Worm (Caenorhabditis elegans) whole organism, late embryonic: ENCODE measurements around the gene C28G1.10.
A peak's percentile ranks its signal among the peaks of the same experiment; 100 is the strongest.

Experiments used
- K09A11.1 ChIP-seq: sonication (generic microtip); optimal IDR thresholded peaks from 2 replicates; lab custom pipeline; 2017; ENCODE audit warnings: antibody characterized with exemption, mild to moderate bottlenecking, missing genetic modification characterization, missing compliant biosample characterization; ENCODE audit not compliant: insufficient read depth
- ets-4 ChIP-seq: sonication (generic microtip); optimal IDR thresholded peaks from 2 replicates; lab custom pipeline; 2016; ENCODE audit warnings: missing genetic modification characterization, missing compliant biosample characterization
- hlh-15 ChIP-seq: sonication (generic microtip); optimal IDR thresholded peaks from 2 replicates; lab custom pipeline; 2016; ENCODE audit warnings: missing genetic modification characterization, missing compliant biosample characterization
- hlh-30 ChIP-seq: sonication (generic microtip); optimal IDR thresholded peaks from 2 replicates; lab custom pipeline; 2017; ENCODE audit warnings: antibody characterized with exemption, missing genetic modification characterization, missing compliant biosample characterization; ENCODE audit not compliant: insufficient read depth
- mec-3 ChIP-seq: sonication (generic microtip); optimal IDR thresholded peaks from 2 replicates; lab custom pipeline; 2016; ENCODE audit warnings: borderline replicate concordance, missing genetic modification characterization, missing compliant biosample characterization
- pha-4 ChIP-seq: fragments of 150-350 bp; optimal IDR thresholded peaks from 2 replicates; lab custom pipeline; 2018; ENCODE audit warnings: missing biosample characterization, missing genetic modification reagents, missing genetic modification characterization
- pqm-1 ChIP-seq: sonication (generic microtip); optimal IDR thresholded peaks from 2 replicates; lab custom pipeline; 2016; ENCODE audit warnings: missing genetic modification characterization, missing compliant biosample characterization
- sox-2 ChIP-seq: fragments of 200-800 bp; sonication (Bioruptor generic); IDR thresholded peaks from 2 replicates; pipeline ENCODE4 v1.3.6; 2022; ENCODE audit warnings: missing genetic modification reagents, missing genetic modification characterization, missing compliant biosample characterization
- tbx-2 ChIP-seq: sonication (generic microtip); optimal IDR thresholded peaks from 2 replicates; lab custom pipeline; 2016; ENCODE audit warnings: missing genetic modification characterization, missing compliant biosample characterization
- unc-86 ChIP-seq: sonication (generic microtip); optimal IDR thresholded peaks from 2 replicates; lab custom pipeline; 2016; ENCODE audit warnings: missing genetic modification characterization, missing compliant biosample characterization
- zip-5 ChIP-seq: sonication (generic microtip); optimal IDR thresholded peaks from 2 replicates; lab custom pipeline; 2016; ENCODE audit warnings: missing genetic modification characterization, missing compliant biosample characterization

DNA sequence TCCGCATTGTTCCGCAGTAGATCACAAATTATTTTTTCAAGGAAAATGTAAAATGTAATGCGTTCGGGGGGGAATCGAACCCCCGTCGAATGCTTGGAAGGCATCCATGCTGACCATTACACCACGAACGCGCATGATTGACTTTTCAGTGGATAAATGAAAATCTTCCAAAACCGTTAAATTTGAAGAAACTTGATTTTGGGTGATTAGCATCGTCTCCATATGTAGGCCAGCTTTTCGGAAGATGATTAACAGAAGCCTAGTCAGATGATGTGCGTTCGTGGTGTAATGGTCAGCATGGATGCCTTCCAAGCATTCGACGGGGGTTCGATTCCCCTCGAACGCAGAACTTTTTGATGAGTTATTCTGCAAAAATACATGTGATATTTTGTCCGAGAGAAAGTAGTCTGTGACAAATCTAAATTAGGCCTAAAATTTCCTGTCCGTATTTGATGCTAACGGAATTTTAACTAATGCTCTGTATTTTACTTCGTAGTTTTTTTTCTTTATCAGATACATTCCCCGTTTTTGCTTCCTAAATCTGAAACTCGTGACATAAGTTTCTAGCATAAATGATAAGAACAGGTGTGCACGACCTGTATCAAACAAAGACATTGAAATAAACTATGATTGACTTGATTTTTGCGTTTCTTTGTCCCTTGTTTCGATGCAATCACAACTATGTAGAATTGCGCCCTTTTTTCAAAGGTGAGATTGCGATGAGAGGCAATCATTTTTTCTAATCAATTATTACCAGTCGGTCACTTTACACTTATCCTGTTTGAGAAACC, at the start of gene C28G1.10:
- TF ChIP-seq unc-86 (no peak), tbx-2 (no peak), hlh-15 (tag; lab: Kevin White, UChicago) (no peak), pqm-1 (tag; lab: Kevin White, UChicago) (no peak), K09A11.1 (no peak), sox-2 (GFP tag; lab: Robert Waterston, UW) (no peak), mec-3 (no peak), zip-5 (tag; lab: Kevin White, UChicago) (no peak), hlh-30 (tag; lab: Kevin White, UChicago) (peak; percentile 10), pha-4 (tag; lab: Kevin White, UChicago) (no peak), ets-4 (no peak)
